Fruit fly (Drosophila melanogaster): Measurements from ENCODE around the gene Blos2.

The Blos2 gene

dm6 chr3L:11089805-11090440 is 28.6 kb downstream of the Blos2 start (continued):
- TF ChIP-seq Sry-δ (GFP tag; optimal IDR thresholded peaks at IDR 0.05) = peak; percentile 35
- 0 out of 2 replicates have a peak, but pooled peaks have one; percentile 32 for TF ChIP-seq CG9215 (GFP tag; IDR thresholded peaks at IDR 0.05)
- peak; percentile 75 for TF ChIP-seq fd3F (GFP tag; optimal IDR thresholded peaks at IDR 0.05)
- no peak for TF ChIP-seq CG34224 (GFP tag; IDR thresholded peaks at IDR 0.05; ENCODE audit: partially characterized antibody)
- TF ChIP-seq CG17186 (GFP tag; optimal IDR thresholded peaks at IDR 0.05) = peak; percentile 52
- TF ChIP-seq lola (GFP tag; optimal IDR thresholded peaks at IDR 0.05) = peak in 1 of 3 experiments; percentile 96
- TF ChIP-seq nau (GFP tag; optimal IDR thresholded peaks at IDR 0.05) = peak; percentile 93
- TF ChIP-seq CG31365 (tag; optimal IDR thresholded peaks at IDR 0.05) = peak; percentile 39

- TF ChIP-seq CG12219 (GFP tag; optimal IDR thresholded peaks at IDR 0.05) (no peak), CG17359 (tag; optimal IDR thresholded peaks at IDR 0.05) (peak; percentile 30), sc (optimal IDR thresholded peaks at IDR 0.05) (no peak), sc (GFP tag; optimal IDR thresholded peaks at IDR 0.05) (no peak), Dref (GFP tag; IDR thresholded peaks at IDR 0.05) (no peak), tx (GFP tag; optimal IDR thresholded peaks at IDR 0.05) (peak; percentile 25), odd (GFP tag; optimal IDR thresholded peaks at IDR 0.05) (no peak), HLH3B (GFP tag; IDR thresholded peaks at IDR 0.05) (no peak), al (GFP tag; IDR thresholded peaks at IDR 0.05) (no peak), CG1233 (GFP tag; optimal IDR thresholded peaks at IDR 0.05) (peak; percentile 12), CG1603 (tag; optimal IDR thresholded peaks at IDR 0.05) (peak; percentile 32), pita (GFP tag; optimal IDR thresholded peaks at IDR 0.05) (no peak), Fer3 (tag; optimal IDR thresholded peaks at IDR 0.05) (peak; percentile 24), otp (GFP tag; IDR thresholded peaks at IDR 0.05) (no peak; the same call in 2 of the 3 replicates), CG11695 (GFP tag; IDR thresholded peaks at IDR 0.05) (0 out of 3 replicates have a peak, but pooled peaks have one; percentile 15), tap (tag; optimal IDR thresholded peaks at IDR 0.05) (no peak), dan (GFP tag; IDR thresholded peaks at IDR 0.05) (no peak), CG11723 (GFP tag; optimal IDR thresholded peaks at IDR 0.05) (peak; percentile 2), CG30020 (tag; optimal IDR thresholded peaks at IDR 0.05) (no peak), CG1792 (GFP tag; optimal IDR thresholded peaks at IDR 0.05) (peak; percentile 36), hbn (GFP tag; IDR thresholded peaks at IDR 0.05; ENCODE audit: partially characterized antibody) (no peak; the same call in 1 of the 2 replicates), Doc3 (GFP tag; IDR thresholded peaks at IDR 0.05; ENCODE audit: partially characterized antibody) (no peak), CG7963 (GFP tag; IDR thresholded peaks at IDR 0.05; ENCODE audit: partially characterized antibody) (0 out of 3 replicates have a peak, but pooled peaks have one; percentile 13), CG10979 (tag; optimal IDR thresholded peaks at IDR 0.05) (peak; percentile 23), Dip2 (GFP tag; IDR thresholded peaks at IDR 0.05) (no peak), chinmo (GFP tag; IDR thresholded peaks at IDR 0.05; ENCODE audit: partially characterized antibody) (peak; percentile 94), rib (GFP tag; IDR thresholded peaks at IDR 0.05) (no peak), CG17186 (GFP tag; optimal IDR thresholded peaks at IDR 0.05) (peak; percentile 27), kni (GFP tag; optimal IDR thresholded peaks at IDR 0.05) (peak; percentile 79), CG6272 (GFP tag; IDR thresholded peaks at IDR 0.05) (peak; percentile 76), CG6254 (GFP tag; optimal IDR thresholded peaks at IDR 0.05) (peak; percentile 26), lov (optimal IDR thresholded peaks at IDR 0.05) (no peak), lov (GFP tag; IDR thresholded peaks at IDR 0.05) (0 out of 3 replicates have a peak, but pooled peaks have one; percentile 5), Oli (tag; optimal IDR thresholded peaks at IDR 0.05) (peak; percentile 6), CG10147 (GFP tag; optimal IDR thresholded peaks at IDR 0.05) (no peak), TFAM (GFP tag; optimal IDR thresholded peaks at IDR 0.05) (no peak), pfk (GFP tag; optimal IDR thresholded peaks at IDR 0.05) (no peak), jumu (GFP tag; optimal IDR thresholded peaks at IDR 0.05) (peak; percentile 78), her (GFP tag; optimal IDR thresholded peaks at IDR 0.05) (peak; percentile 61)
Observed at dm6 chr3L:11091943-11092609, 30.7 kb downstream of the Blos2 start.
